Worm (Caenorhabditis elegans): ENCODE data around the gene pmk-2.

Gene pmk-2

DNA sequence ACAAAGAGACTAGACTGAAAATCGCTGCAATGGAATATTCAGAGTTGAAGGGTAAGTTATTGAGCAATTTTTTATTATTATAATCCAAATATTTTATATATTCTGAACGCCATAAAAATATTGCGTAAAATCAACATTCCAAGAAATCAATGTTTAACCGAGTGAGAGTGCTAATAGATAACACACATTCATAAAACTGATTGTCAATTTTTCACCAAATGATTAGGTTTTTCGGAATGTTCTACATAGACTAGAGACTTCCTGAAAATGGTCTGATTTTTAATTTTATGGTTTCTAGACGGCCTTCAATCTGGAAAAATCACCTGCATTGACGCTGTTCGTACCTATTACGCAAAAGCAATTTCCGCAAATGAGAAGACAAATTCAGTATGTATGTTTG is 9.4 kb downstream of the pmk-2 start:
- TF ChIP-seq lin-13 (GFP tag; optimal IDR thresholded peaks at IDR 0.05) (no peak), fos-1 (tag; optimal IDR thresholded peaks at IDR 0.05) (peak; percentile 56)

DNA sequence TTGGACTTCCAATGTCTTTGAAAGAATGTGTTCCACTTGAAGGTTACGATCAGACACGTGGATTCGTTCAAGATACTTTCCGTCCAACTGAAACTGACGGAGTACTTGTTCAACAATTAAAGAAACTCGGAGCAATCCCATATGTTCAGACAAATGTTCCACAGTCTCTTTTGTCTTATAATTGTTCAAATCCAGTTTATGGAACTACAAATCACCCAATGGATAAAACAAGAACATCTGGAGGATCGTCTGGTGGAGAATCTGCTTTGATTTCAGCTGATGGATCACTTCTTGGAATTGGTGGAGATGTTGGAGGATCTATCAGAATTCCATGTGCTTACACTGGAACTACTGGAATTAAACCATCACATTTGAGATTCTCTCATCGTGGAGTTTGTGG is 9.9 kb downstream of the pmk-2 start:
- no peak for TF ChIP-seq snpc-4 (tag; optimal IDR thresholded peaks at IDR 0.05)
- no peak for TF ChIP-seq unc-39 (tag; optimal IDR thresholded peaks at IDR 0.05)

DNA sequence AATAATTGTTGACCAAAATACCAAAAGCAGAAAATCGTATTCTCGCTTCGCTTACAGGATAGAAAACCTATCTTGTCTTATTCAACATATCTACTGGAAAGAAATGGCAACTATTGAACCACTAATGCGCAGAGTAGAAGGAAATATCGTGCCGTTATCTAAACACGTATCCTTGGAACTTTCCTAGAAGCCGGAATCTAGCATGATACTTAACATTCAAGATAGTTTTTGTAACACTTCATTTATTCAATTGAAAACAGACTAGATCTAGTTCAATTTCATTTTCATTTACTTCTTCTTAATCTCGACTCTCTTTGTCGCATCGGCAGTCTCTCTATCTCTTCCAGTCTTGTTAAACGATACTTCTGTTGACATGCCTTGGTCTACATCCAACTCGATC is 11.7 kb downstream of the pmk-2 start:
- TF ChIP-seq ceh-16 (tag; optimal IDR thresholded peaks at IDR 0.05) (no peak), nhr-10 (tag; optimal IDR thresholded peaks at IDR 0.05) (no peak)

DNA sequence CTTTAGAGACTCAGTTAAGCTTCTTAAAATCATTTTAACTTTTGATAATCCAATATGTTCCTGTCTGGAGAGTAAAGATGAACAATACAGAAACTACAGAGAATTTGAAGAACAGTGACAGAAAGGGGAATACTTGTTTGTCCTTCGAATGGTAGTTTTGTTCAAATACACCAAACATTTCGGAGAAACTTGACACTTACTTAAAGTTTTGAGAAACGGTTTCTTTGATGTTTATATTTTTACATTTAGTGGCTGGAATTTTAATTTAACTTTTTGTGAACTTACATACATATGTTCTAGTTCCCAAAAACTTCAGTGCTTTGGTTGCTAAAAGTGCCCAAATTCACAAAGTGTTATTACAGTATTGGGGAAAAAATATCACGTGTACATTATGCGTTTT is 13.9 kb downstream of the pmk-2 start, which contains the start of gene B0218.5:
B0218.5 (minus strand) TSS at position 101 of the 400 bp plus-strand sequence.
- TF ChIP-seq C34F6.9 (tag; optimal IDR thresholded peaks at IDR 0.05) (no peak), nhr-21 (tag; optimal IDR thresholded peaks at IDR 0.05) (no peak), elt-3 (tag; optimal IDR thresholded peaks at IDR 0.05) (no peak), R02D3.7 (tag; optimal IDR thresholded peaks at IDR 0.05) (no peak)

DNA sequence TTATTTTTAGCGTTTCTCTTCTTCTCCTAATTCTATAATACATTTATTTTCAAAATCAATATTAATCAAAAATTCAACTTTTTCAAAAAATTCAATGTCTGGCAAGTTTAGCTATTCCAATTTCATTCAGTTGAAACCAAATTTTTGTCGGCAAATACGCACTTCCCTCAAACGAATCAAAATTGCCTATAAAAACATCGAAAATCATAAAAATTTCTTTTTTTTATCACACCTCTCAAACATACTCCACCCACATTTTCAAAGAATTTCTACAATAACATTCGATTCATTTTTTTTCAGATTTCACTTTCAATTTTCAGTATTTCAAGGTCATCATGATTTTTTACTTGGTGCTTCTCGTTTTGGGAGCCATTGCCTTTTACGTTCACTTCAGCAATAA is 15.8 kb downstream of the pmk-2 start, which contains the start of gene faah-1:
faah-1 (plus strand) TSS at position 301 of the 400 bp plus-strand sequence.
- TF ChIP-seq nhr-25 (tag; optimal IDR thresholded peaks at IDR 0.05) (no peak), lsy-2 (tag; optimal IDR thresholded peaks at IDR 0.05) (no peak), ztf-11 (tag; optimal IDR thresholded peaks at IDR 0.05) (no peak), mbf-1 (tag; optimal IDR thresholded peaks at IDR 0.05) (no peak), lin-13 (GFP tag; optimal IDR thresholded peaks at IDR 0.05) (no peak), nhr-77 (tag; optimal IDR thresholded peaks at IDR 0.05) (no peak), fos-1 (tag; optimal IDR thresholded peaks at IDR 0.05) (no peak), mab-5 (tag; optimal IDR thresholded peaks at IDR 0.05) (no peak), ztf-4 (tag; optimal IDR thresholded peaks at IDR 0.05) (no peak), sma-9 (GFP tag; optimal IDR thresholded peaks at IDR 0.05) (no peak), sma-9 (tag; optimal IDR thresholded peaks at IDR 0.05) (no peak), snpc-4 (tag; optimal IDR thresholded peaks at IDR 0.05) (no peak), nhr-6 (tag; optimal IDR thresholded peaks at IDR 0.05) (no peak), sem-4 (tag; optimal IDR thresholded peaks at IDR 0.05) (no peak)

DNA sequence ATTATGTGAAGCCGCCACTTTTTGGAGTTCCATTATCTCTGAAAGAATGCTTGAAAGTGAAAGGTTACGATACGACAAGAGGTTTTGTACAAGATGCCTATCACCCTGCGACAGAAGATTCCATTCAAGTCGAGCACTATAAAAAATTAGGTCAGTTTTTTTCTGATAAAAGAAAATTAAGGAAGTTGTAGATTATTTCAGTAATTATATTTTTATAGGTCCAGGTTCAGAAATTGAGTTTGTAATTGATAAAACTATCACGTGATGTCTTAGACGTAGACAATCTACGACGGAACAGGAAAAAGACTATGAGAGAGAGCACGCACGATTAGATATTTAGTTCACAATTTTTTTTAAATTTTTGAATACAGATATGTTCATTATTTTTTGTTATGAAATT is 16.7 kb downstream of the pmk-2 start:
- TF ChIP-seq fos-1 (tag; optimal IDR thresholded peaks at IDR 0.05), result peak; percentile 1
- no peak for TF ChIP-seq lin-11 (tag; optimal IDR thresholded peaks at IDR 0.05)
- TF ChIP-seq nhr-11 (tag; optimal IDR thresholded peaks at IDR 0.05), result no peak

DNA sequence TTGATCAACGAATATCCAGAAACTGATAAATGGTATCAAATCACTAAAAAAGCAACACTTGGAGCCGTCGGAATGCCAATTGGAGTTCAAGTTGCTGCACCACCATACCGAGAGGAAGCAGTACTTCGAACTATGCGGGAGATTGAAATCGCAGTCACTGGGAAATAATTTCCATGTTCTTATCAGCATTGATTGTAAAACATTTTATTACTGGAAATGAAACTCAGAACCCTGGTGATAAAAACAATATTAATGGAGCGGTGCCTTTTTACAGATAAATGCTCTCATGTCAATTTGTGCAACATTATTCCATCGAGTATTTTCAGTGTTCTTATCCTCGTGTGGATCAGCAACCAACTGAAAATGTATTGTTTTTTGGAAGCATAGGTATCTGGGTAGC is 18.5 kb downstream of the pmk-2 start:
- TF ChIP-seq R02D3.7 (tag; optimal IDR thresholded peaks at IDR 0.05) (no peak), fos-1 (tag; optimal IDR thresholded peaks at IDR 0.05) (peak; percentile 52)

DNA sequence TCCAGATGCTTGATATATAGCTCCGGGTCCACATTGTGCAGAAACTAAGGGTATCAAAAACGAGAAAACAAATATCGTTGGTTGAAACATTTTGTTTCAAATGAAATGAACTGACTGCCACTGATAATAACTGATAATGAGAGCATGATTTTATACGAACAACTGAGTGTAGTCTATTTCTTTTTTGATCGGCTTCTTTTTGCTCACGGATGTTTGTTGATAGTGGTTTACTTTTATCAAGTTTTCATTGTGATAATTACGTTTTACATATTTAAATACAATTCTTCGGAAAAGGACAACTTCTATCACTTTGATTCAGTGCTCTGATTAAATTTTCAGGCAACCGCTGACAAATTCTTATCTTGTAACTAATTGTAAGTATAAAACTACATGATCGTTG is 20.4 kb downstream of the pmk-2 start, which contains the start of gene clec-51:
clec-51 (minus strand) TSS at position 114 of the 400 bp plus-strand sequence.
- no peak for TF ChIP-seq ZK546.5 (tag; optimal IDR thresholded peaks at IDR 0.05)
- peak; percentile 26 for TF ChIP-seq sma-9 (GFP tag; optimal IDR thresholded peaks at IDR 0.05)
- no peak for TF ChIP-seq sma-9 (tag; optimal IDR thresholded peaks at IDR 0.05)
- TF ChIP-seq ama-1 (optimal IDR thresholded peaks at IDR 0.05), result no peak
- TF ChIP-seq fos-1 (tag; optimal IDR thresholded peaks at IDR 0.05), result peak; percentile 63
- peak; percentile 2 for TF ChIP-seq skn-1 (tag; optimal IDR thresholded peaks at IDR 0.05)
- TF ChIP-seq gmeb-1 (tag; optimal IDR thresholded peaks at IDR 0.05), result no peak
- TF ChIP-seq ztf-4 (tag; optimal IDR thresholded peaks at IDR 0.05), result no peak
- no peak for TF ChIP-seq nhr-129 (tag; optimal IDR thresholded peaks at IDR 0.05)

DNA sequence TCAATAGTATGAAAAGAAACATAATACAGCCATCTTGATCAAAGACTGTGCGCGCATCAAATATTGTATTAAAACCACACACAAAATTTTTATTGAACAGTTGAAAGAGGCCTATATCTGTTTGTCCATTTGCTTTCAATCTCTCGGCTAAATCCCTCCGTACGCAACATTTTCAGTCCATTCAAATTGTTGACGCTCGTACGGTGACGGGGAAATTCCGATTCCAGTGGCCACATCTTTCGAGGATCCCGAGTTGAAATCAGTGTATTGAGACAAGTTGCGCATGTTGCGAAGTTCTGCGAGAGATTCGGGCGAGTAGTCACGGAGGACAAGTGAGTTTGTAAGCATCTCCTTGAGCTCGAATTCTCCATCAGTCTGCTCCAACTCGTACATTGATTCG is 21.2 kb downstream of the pmk-2 start:
- TF ChIP-seq ZK546.5 (tag; optimal IDR thresholded peaks at IDR 0.05) (no peak), elt-3 (tag; optimal IDR thresholded peaks at IDR 0.05) (no peak), nhr-21 (tag; optimal IDR thresholded peaks at IDR 0.05) (no peak), egl-27 (tag; optimal IDR thresholded peaks at IDR 0.05) (no peak), fos-1 (tag; optimal IDR thresholded peaks at IDR 0.05) (no peak), R02D3.7 (tag; optimal IDR thresholded peaks at IDR 0.05) (no peak), elt-1 (tag; optimal IDR thresholded peaks at IDR 0.05) (no peak), C34F6.9 (tag; optimal IDR thresholded peaks at IDR 0.05) (no peak), peb-1 (tag; optimal IDR thresholded peaks at IDR 0.05) (no peak), nhr-129 (tag; optimal IDR thresholded peaks at IDR 0.05) (no peak), lin-39 (tag; optimal IDR thresholded peaks at IDR 0.05) (no peak), ztf-11 (tag; optimal IDR thresholded peaks at IDR 0.05) (no peak), nhr-11 (tag; optimal IDR thresholded peaks at IDR 0.05) (no peak), nhr-237 (tag; optimal IDR thresholded peaks at IDR 0.05) (no peak), nhr-10 (tag; optimal IDR thresholded peaks at IDR 0.05) (no peak), alr-1 (tag; optimal IDR thresholded peaks at IDR 0.05) (no peak), dmd-4 (tag; optimal IDR thresholded peaks at IDR 0.05) (no peak), unc-55 (GFP tag; optimal IDR thresholded peaks at IDR 0.05) (no peak), nhr-23 (tag; optimal IDR thresholded peaks at IDR 0.05) (no peak), zag-1 (tag; optimal IDR thresholded peaks at IDR 0.05) (no peak)

Data from whole organism, L2 larva.